Worm (Caenorhabditis elegans) whole organism, L4 larva: ENCODE data around the gene R05F9.7.
A peak's percentile ranks its signal among the peaks of the same experiment; 100 is the strongest.
"Not testable (repeated sequence)": the region's sequence is repeated elsewhere in the genome, so short reads cannot be mapped to it uniquely, and the experiment has no call there.

Source experiments
- F37D6.2 ChIP-seq: sonication (generic microtip); optimal IDR thresholded peaks from 2 replicates; lab custom pipeline; 2016; ENCODE audit warnings: mild to moderate bottlenecking, missing genetic modification characterization, missing compliant biosample characterization
- F49E8.2 ChIP-seq: sonication (generic microtip); optimal IDR thresholded peaks from 2 replicates; lab custom pipeline; 2016; ENCODE audit warnings: missing compliant biosample characterization, mild to moderate bottlenecking, missing genetic modification characterization, borderline replicate concordance
- T20F7.1 ChIP-seq: fragments of 200-800 bp; sonication (Bioruptor generic); optimal IDR thresholded peaks from 2 replicates; lab custom pipeline; 2018; ENCODE audit warnings: mild to moderate bottlenecking, missing genetic modification characterization, missing compliant biosample characterization
- T26A8.4 ChIP-seq: fragments of 200-800 bp; sonication (Bioruptor generic); IDR thresholded peaks from 2 replicates; pipeline ENCODE4 v1.3.6; 2022; ENCODE audit warnings: missing genetic modification characterization, missing compliant biosample characterization
- Y105C5A.15 ChIP-seq: fragments of 200-800 bp; sonication (Bioruptor generic); IDR thresholded peaks from 2 replicates; pipeline ENCODE4 v1.3.6; 2022; ENCODE audit warnings: missing genetic modification characterization, missing compliant biosample characterization
- Y75B8A.6 ChIP-seq: fragments of 200-800 bp; sonication (Bioruptor generic); IDR thresholded peaks from 2 replicates; pipeline ENCODE4 v1.3.6; 2022; ENCODE audit warnings: missing genetic modification reagents, missing genetic modification characterization, missing compliant biosample characterization
- aha-1 ChIP-seq: fragments of 150-350 bp; peaks from one replicate; lab custom pipeline; 2014; ENCODE audit warnings: missing biosample characterization, missing genetic modification characterization
- ama-1 ChIP-seq: fragments of 150-350 bp; optimal IDR thresholded peaks from 2 replicates; lab custom pipeline; 2014; ENCODE audit warnings: inconsistent platforms, mixed read lengths
- arid-1 ChIP-seq: fragments of 200-800 bp; sonication (Bioruptor generic); conservative IDR thresholded peaks from 2 replicates; pipeline ENCODE4 v1.3.6; 2022; ENCODE audit warnings: missing genetic modification reagents, missing genetic modification characterization, missing compliant biosample characterization
- ceh-32 ChIP-seq: sonication (generic microtip); optimal IDR thresholded peaks from 2 replicates; lab custom pipeline; 2016; ENCODE audit warnings: mild to moderate bottlenecking, missing genetic modification characterization, missing compliant biosample characterization; ENCODE audit not compliant: poor library complexity
- daf-16 ChIP-seq, 3 experiments: sonication (generic microtip); optimal IDR thresholded peaks; 2 replicates each; lab custom pipeline; 2016 to 2017; ENCODE audit warnings: missing genetic modification characterization in 3 of 3, missing genetic modification reagents in 3 of 3, mild to moderate bottlenecking in 2 of 3, missing compliant biosample characterization in 2 of 3, missing biosample characterization in 1 of 3, moderate library complexity in 1 of 3
- daf-19 ChIP-seq: fragments of 200-800 bp; sonication (Bioruptor generic); conservative IDR thresholded peaks from 2 replicates; pipeline ENCODE4 v1.3.6; 2022; ENCODE audit warnings: missing genetic modification characterization, missing compliant biosample characterization
- dpl-1 ChIP-seq: fragments of 150-350 bp; optimal IDR thresholded peaks from 2 replicates; lab custom pipeline; 2014; ENCODE audit warnings: missing biosample characterization, missing genetic modification reagents, missing genetic modification characterization
- duxl-1 ChIP-seq: sonication (generic microtip); optimal IDR thresholded peaks from 2 replicates; lab custom pipeline; 2016; ENCODE audit warnings: mild to moderate bottlenecking, missing genetic modification characterization, moderate library complexity, missing compliant biosample characterization; ENCODE audit not compliant: poor library complexity
- dve-1 ChIP-seq: sonication (generic microtip); optimal IDR thresholded peaks from 2 replicates; lab custom pipeline; 2017; ENCODE audit warnings: antibody characterized with exemption, mild to moderate bottlenecking, missing genetic modification characterization, missing compliant biosample characterization; ENCODE audit not compliant: insufficient read depth
- hlh-11 ChIP-seq: fragments of 200-800 bp; sonication (Bioruptor generic); optimal IDR thresholded peaks from 2 replicates; lab custom pipeline; 2018; ENCODE audit warnings: mild to moderate bottlenecking, missing genetic modification characterization, missing compliant biosample characterization
- hlh-30 ChIP-seq: sonication (generic microtip); optimal IDR thresholded peaks from 2 replicates; lab custom pipeline; 2017; ENCODE audit warnings: antibody characterized with exemption, mild to moderate bottlenecking, missing genetic modification characterization, missing compliant biosample characterization; ENCODE audit not compliant: insufficient read depth
- hmg-1.1 ChIP-seq: fragments of 200-800 bp; sonication (Bioruptor generic); IDR thresholded peaks from 2 replicates; pipeline ENCODE4 v1.3.6; 2022; ENCODE audit warnings: missing genetic modification reagents, missing genetic modification characterization, missing compliant biosample characterization
- lim-7 ChIP-seq: fragments of 200-800 bp; sonication (Bioruptor generic); IDR thresholded peaks from 2 replicates; pipeline ENCODE4 v1.3.6; 2022; ENCODE audit warnings: missing genetic modification characterization, missing compliant biosample characterization
- lin-13 ChIP-seq: fragments of 150-350 bp; optimal IDR thresholded peaks from 2 replicates; lab custom pipeline; 2014; ENCODE audit warnings: missing biosample characterization, missing genetic modification reagents, missing genetic modification characterization
- lin-15B ChIP-seq: fragments of 150-350 bp; sonication (generic microtip); optimal IDR thresholded peaks from 3 replicates; lab custom pipeline; 2014; ENCODE audit warnings: missing biosample characterization, missing genetic modification characterization
- lin-38 ChIP-seq: fragments of 200-800 bp; sonication (Bioruptor generic); IDR thresholded peaks from 2 replicates; pipeline ENCODE4 v1.3.6; 2022; ENCODE audit warnings: missing genetic modification reagents, missing genetic modification characterization, missing compliant biosample characterization
- lsy-2 ChIP-seq, 2 experiments: fragments of 150-350 bp in 1 of 2; sonication (generic microtip) in 1 of 2; optimal IDR thresholded peaks; 2 replicates each; lab custom pipeline; 2014 to 2017; ENCODE audit warnings: missing biosample characterization in 2 of 2, missing genetic modification characterization in 2 of 2
- madf-5 ChIP-seq, 2 experiments: fragments of 200-800 bp; sonication (Bioruptor generic); IDR thresholded peaks; 2 replicates each; pipeline ENCODE4 v1.3.6; 2022; ENCODE audit warnings: missing compliant biosample characterization in 2 of 2, missing genetic modification characterization in 2 of 2
- mep-1 ChIP-seq: fragments of 150-350 bp; sonication (generic microtip); optimal IDR thresholded peaks from 3 replicates; lab custom pipeline; 2014; ENCODE audit warnings: missing biosample characterization, missing genetic modification characterization
- mes-2 ChIP-seq: sonication (generic microtip); optimal IDR thresholded peaks from 2 replicates; lab custom pipeline; 2016; ENCODE audit warnings: missing genotype, mild to moderate bottlenecking, missing genetic modification characterization, missing compliant biosample characterization; ENCODE audit not compliant: poor library complexity, severe bottlenecking
- mxl-3 ChIP-seq: fragments of 200-800 bp; sonication (Bioruptor generic); optimal IDR thresholded peaks from 2 replicates; lab custom pipeline; 2018; ENCODE audit warnings: mild to moderate bottlenecking, missing genetic modification characterization, missing compliant biosample characterization
- nhr-102 ChIP-seq: sonication (generic microtip); optimal IDR thresholded peaks from 2 replicates; lab custom pipeline; 2016; ENCODE audit warnings: mild to moderate bottlenecking, missing genetic modification characterization, moderate library complexity, missing compliant biosample characterization
- nhr-11 ChIP-seq: fragments of 150-350 bp; optimal IDR thresholded peaks from 2 replicates; lab custom pipeline; 2014; ENCODE audit warnings: missing biosample characterization, missing genetic modification characterization
- nhr-237 ChIP-seq: sonication (generic microtip); optimal IDR thresholded peaks from 2 replicates; lab custom pipeline; 2017; ENCODE audit warnings: missing biosample characterization, missing genetic modification characterization
- nhr-42 ChIP-seq: fragments of 200-800 bp; sonication (Bioruptor generic); IDR thresholded peaks from 2 replicates; pipeline ENCODE4 v1.3.6; 2022; ENCODE audit warnings: missing genetic modification characterization, missing compliant biosample characterization
- nhr-48 ChIP-seq: sonication (generic microtip); optimal IDR thresholded peaks from 2 replicates; lab custom pipeline; 2016; ENCODE audit warnings: mild to moderate bottlenecking, missing genetic modification characterization, missing compliant biosample characterization
- nhr-6 ChIP-seq: fragments of 150-350 bp; optimal IDR thresholded peaks from 2 replicates; lab custom pipeline; 2014; ENCODE audit warnings: missing biosample characterization, missing genetic modification characterization
- pha-4 ChIP-seq, 2 experiments: fragments of 150-350 bp in 1 of 2; fragments of 200-800 bp in 1 of 2; sonication (Bioruptor generic) in 1 of 2; IDR thresholded peaks in 1 of 2; optimal IDR thresholded peaks in 1 of 2; 2 replicates each; pipeline versions ENCODE4 v1.3.6 to Lab custom; 2014 to 2022; ENCODE audit warnings: missing genetic modification characterization in 2 of 2, missing genetic modification reagents in 2 of 2, missing biosample characterization in 1 of 2, missing compliant biosample characterization in 1 of 2
- rbr-2 ChIP-seq: sonication (generic microtip); optimal IDR thresholded peaks from 2 replicates; lab custom pipeline; 2016; ENCODE audit warnings: missing genotype, missing genetic modification characterization, missing compliant biosample characterization
- sdz-12 ChIP-seq: fragments of 200-800 bp; sonication (Bioruptor generic); optimal IDR thresholded peaks from 2 replicates; lab custom pipeline; 2018; ENCODE audit warnings: mild to moderate bottlenecking, missing genetic modification characterization, missing compliant biosample characterization
- spr-1 ChIP-seq: sonication (generic microtip); optimal IDR thresholded peaks from 2 replicates; lab custom pipeline; 2016; ENCODE audit warnings: mild to moderate bottlenecking, missing genetic modification characterization, missing compliant biosample characterization
- ztf-11 ChIP-seq: fragments of 150-350 bp; optimal IDR thresholded peaks from 2 replicates; lab custom pipeline; 2014; ENCODE audit warnings: missing biosample characterization, missing genetic modification characterization

R05F9.7 gene

ce11 chrII:4892594-4892993 lies 6.5 kb downstream of the R05F9.7 start, which contains the start of gene msp-33:
TSS of gene msp-33 (minus strand) at chrII:4892694.
- TF ChIP-seq hlh-30: no peak
- peak; percentile 1 for TF ChIP-seq aha-1 (tag; lab: Kevin White, UChicago)
- no peak for TF ChIP-seq lin-15B (tag; lab: Kevin White, UChicago)

ce11 chrII:4898529-4898928 lies 12.5 kb downstream of the R05F9.7 start, which contains the start of gene msp-32:
TSS of gene msp-32 (plus strand) at chrII:4898829.
- TF ChIP-seq mxl-3 (GFP tag; lab: Kevin White, UChicago); dpl-1 (GFP tag; lab: Kevin White, UChicago); mes-2 (tag; lab: Kevin White, UChicago): not testable (repeated sequence)

ce11 chrII:4902035-4902434 lies 16.0 kb downstream of the R05F9.7 start, which contains the start of gene R05F9.9:
TSS of gene R05F9.9 (minus strand) at chrII:4902100.
- TF ChIP-seq dve-1 (tag; lab: Kevin White, UChicago) (peak; percentile 58), ceh-32 (tag; lab: Kevin White, UChicago) (no peak), nhr-6 (tag; lab: Kevin White, UChicago) (no peak), lim-7 (GFP tag; lab: Robert Waterston, UW) (no peak), duxl-1 (tag; lab: Kevin White, UChicago) (no peak), F37D6.2 (tag; lab: Kevin White, UChicago) (no peak), T20F7.1 (GFP tag; lab: Kevin White, UChicago) (peak; percentile 66), mep-1 (tag; lab: Kevin White, UChicago) (peak; percentile 70), madf-5 (GFP tag; IDR thresholded peaks at IDR 0.05; lab: Robert Waterston, UW) (no peak), daf-16 (GFP tag; optimal IDR thresholded peaks at IDR 0.05; lab: Kevin White, UChicago) (no peak), daf-16 (tag; optimal IDR thresholded peaks at IDR 0.05; lab: Kevin White, UChicago) (peak; percentile 29), spr-1 (tag; lab: Kevin White, UChicago) (peak; percentile 28), dpl-1 (GFP tag; lab: Kevin White, UChicago) (peak; percentile 54), nhr-102 (tag; lab: Kevin White, UChicago) (peak; percentile 16), Y105C5A.15 (no peak), ama-1 (lab: Kevin White, UChicago) (peak; percentile 62), lin-13 (peak; percentile 46), Y75B8A.6 (GFP tag; lab: Robert Waterston, UW) (no peak), nhr-48 (peak; percentile 1), nhr-11 (tag; lab: Kevin White, UChicago) (no peak), pha-4 (GFP tag; IDR thresholded peaks at IDR 0.05; lab: Robert Waterston, UW) (peak; percentile 22; the same call in 1 of the 2 replicates), pha-4 (tag; optimal IDR thresholded peaks at IDR 0.05; lab: Kevin White, UChicago) (no peak), lsy-2 (tag; optimal IDR thresholded peaks at IDR 0.05; lab: Kevin White, UChicago) (peak in 1 of 2 experiments; percentile 75), hmg-1.1 (GFP tag; lab: Robert Waterston, UW) (no peak), mes-2 (tag; lab: Kevin White, UChicago) (peak; percentile 68), daf-19 (GFP tag; lab: Robert Waterston, UW) (0 out of 2 replicates have a peak, but pooled peaks have one; percentile 33), F49E8.2 (tag; lab: Kevin White, UChicago) (peak; percentile 0), T26A8.4 (GFP tag; lab: Robert Waterston, UW) (0 out of 2 replicates have a peak, but pooled peaks have one; percentile 13), aha-1 (tag; lab: Kevin White, UChicago) (peak; percentile 49), ztf-11 (tag; lab: Kevin White, UChicago) (no peak), rbr-2 (tag; lab: Kevin White, UChicago) (peak; percentile 27), sdz-12 (no peak), hlh-30 (peak; percentile 43), nhr-237 (no peak), lin-38 (peak; percentile 77), nhr-42 (GFP tag; lab: Robert Waterston, UW) (no peak), arid-1 (GFP tag; lab: Robert Waterston, UW) (0 out of 2 replicates have a peak, but pooled peaks have one; percentile 10), hlh-11 (peak; percentile 5)
- TF ChIP-seq, all 104 proteins: peak for 22
